Fruit fly (Drosophila melanogaster): ENCODE data around the gene mge.
A peak's percentile ranks its signal among the peaks of the same experiment; 100 is the strongest.

Gene mge

DNA sequence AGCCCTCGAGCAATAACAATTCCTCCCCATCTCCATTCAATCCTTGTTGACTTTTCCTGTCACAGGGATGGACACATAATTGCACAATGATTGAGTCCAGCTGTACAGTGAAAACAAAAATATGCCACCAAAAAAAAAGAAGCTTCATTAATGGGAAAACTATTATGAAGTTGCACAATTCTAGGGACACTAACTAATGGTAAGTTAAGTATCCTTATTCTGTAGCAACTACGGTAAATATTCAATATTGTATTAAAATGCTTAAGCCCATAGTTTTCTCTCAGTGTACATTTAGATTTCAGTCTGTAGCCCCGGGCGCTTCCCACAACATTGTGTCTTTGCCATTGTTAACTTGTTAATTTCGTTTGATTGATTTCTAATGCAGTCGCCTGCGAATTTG is 34.7 kb downstream of the mge start (continued):
- no peak for TF ChIP-seq seq (GFP tag; IDR thresholded peaks at IDR 0.05)
- TF ChIP-seq HmgZ (tag; optimal IDR thresholded peaks at IDR 0.05) = no peak
- TF ChIP-seq CG16863 (GFP tag; optimal IDR thresholded peaks at IDR 0.05) = peak; percentile 38
- TF ChIP-seq ash1 (GFP tag; optimal IDR thresholded peaks at IDR 0.05) = no peak
- no peak for TF ChIP-seq ind (GFP tag; optimal IDR thresholded peaks at IDR 0.05)
- TF ChIP-seq CG13424 (tag; optimal IDR thresholded peaks at IDR 0.05) = peak; percentile 30
- TF ChIP-seq lmd (GFP tag; IDR thresholded peaks at IDR 0.05) = peak; percentile 18; the same call in 1 of the 2 replicates
- TF ChIP-seq CG11696 (GFP tag; IDR thresholded peaks at IDR 0.05) = no peak
- peak; percentile 38 for TF ChIP-seq Antp (GFP tag; optimal IDR thresholded peaks at IDR 0.05)
- TF ChIP-seq Nf-YC (tag; optimal IDR thresholded peaks at IDR 0.05) = no peak
- no peak for TF ChIP-seq CG18599 (GFP tag; optimal IDR thresholded peaks at IDR 0.05)
- no peak for TF ChIP-seq CG7556 (GFP tag; optimal IDR thresholded peaks at IDR 0.05)
- TF ChIP-seq CG2712 (tag; optimal IDR thresholded peaks at IDR 0.05) = peak; percentile 69
- no peak for TF ChIP-seq CG17359 (tag; optimal IDR thresholded peaks at IDR 0.05)
- TF ChIP-seq CG1529 (GFP tag; optimal IDR thresholded peaks at IDR 0.05) = peak; percentile 19
- peak; percentile 8; the same call in 1 of the 3 replicates for TF ChIP-seq zfh1 (GFP tag; IDR thresholded peaks at IDR 0.05)
- TF ChIP-seq CG3163 (GFP tag; optimal IDR thresholded peaks at IDR 0.05) = no peak
- peak; percentile 16 for TF ChIP-seq lilli (GFP tag; optimal IDR thresholded peaks at IDR 0.05)
- peak; percentile 26 for TF ChIP-seq D19A (tag; optimal IDR thresholded peaks at IDR 0.05)
- peak; percentile 40 for TF ChIP-seq CG1602 (GFP tag; optimal IDR thresholded peaks at IDR 0.05)
- peak; percentile 21 for TF ChIP-seq Usf (GFP tag; optimal IDR thresholded peaks at IDR 0.05)
- TF ChIP-seq CG1024 (GFP tag; IDR thresholded peaks at IDR 0.05) = 0 out of 2 replicates have a peak, but pooled peaks have one; percentile 28
- TF ChIP-seq zen (tag; optimal IDR thresholded peaks at IDR 0.05) = peak; percentile 41
- TF ChIP-seq bab2 (GFP tag; optimal IDR thresholded peaks at IDR 0.05) = peak; percentile 27
- peak; percentile 5 for TF ChIP-seq shn (GFP tag; optimal IDR thresholded peaks at IDR 0.05)
- no peak for TF ChIP-seq sob (GFP tag; IDR thresholded peaks at IDR 0.05)
- no peak for TF ChIP-seq salm (tag; optimal IDR thresholded peaks at IDR 0.05)
- TF ChIP-seq Meics (GFP tag; optimal IDR thresholded peaks at IDR 0.05) = no peak
- TF ChIP-seq Dip2 (GFP tag; IDR thresholded peaks at IDR 0.05) = no peak
- no peak for TF ChIP-seq Asciz (GFP tag; optimal IDR thresholded peaks at IDR 0.05)
- TF ChIP-seq tio (GFP tag; optimal IDR thresholded peaks at IDR 0.05) = peak; percentile 56
- TF ChIP-seq kah (GFP tag; optimal IDR thresholded peaks at IDR 0.05) = no peak
- TF ChIP-seq maf-S (GFP tag; optimal IDR thresholded peaks at IDR 0.05) = no peak
- TF ChIP-seq gsb-n (tag; optimal IDR thresholded peaks at IDR 0.05) = peak; percentile 61
- TF ChIP-seq CG4424 (GFP tag; optimal IDR thresholded peaks at IDR 0.05) = peak; percentile 29
- peak in 1 of 2 experiments; percentile 6 for TF ChIP-seq Hr51 (GFP tag; optimal IDR thresholded peaks at IDR 0.05)
- no peak for TF ChIP-seq eyg (GFP tag; optimal IDR thresholded peaks at IDR 0.05)
- TF ChIP-seq CG13287 (GFP tag; IDR thresholded peaks at IDR 0.05; ENCODE audit: partially characterized antibody) = no peak
- TF ChIP-seq Jarid2 (GFP tag; optimal IDR thresholded peaks at IDR 0.05) = no peak
- no peak for TF ChIP-seq gcm2 (GFP tag; optimal IDR thresholded peaks at IDR 0.05)
- TF ChIP-seq CG34422 (GFP tag; IDR thresholded peaks at IDR 0.05) = no peak
- TF ChIP-seq rib (GFP tag; IDR thresholded peaks at IDR 0.05) = no peak
- TF ChIP-seq CG6791 (GFP tag; IDR thresholded peaks at IDR 0.05; ENCODE audit: partially characterized antibody) = no peak
- no peak for TF ChIP-seq CG9932 (GFP tag; IDR thresholded peaks at IDR 0.05)
- no peak for TF ChIP-seq sim (GFP tag; IDR thresholded peaks at IDR 0.05)
- peak; percentile 54; the same call in 2 of the 3 replicates for TF ChIP-seq row (GFP tag; IDR thresholded peaks at IDR 0.05)
- no peak for TF ChIP-seq sr (GFP tag; IDR thresholded peaks at IDR 0.05)
- no peak for TF ChIP-seq Ravus (GFP tag; IDR thresholded peaks at IDR 0.05)
- TF ChIP-seq Fer1 (GFP tag; optimal IDR thresholded peaks at IDR 0.05) = no peak
- no peak for TF ChIP-seq GATAe (GFP tag; conservative IDR thresholded peaks at IDR 0.05)
- peak; percentile 47 for TF ChIP-seq CG14710 (tag; optimal IDR thresholded peaks at IDR 0.05)
- TF ChIP-seq nmo (GFP tag; optimal IDR thresholded peaks at IDR 0.05) = peak; percentile 50

All from whole organism, embryonic.